Fruit fly (Drosophila melanogaster): ENCODE results near the gene t-cup.

dm6 chr2L:12497283-12498265, at the start of gene t-cup:
- TF ChIP-seq ttk (optimal IDR thresholded peaks at IDR 0.05) (no peak), h (optimal IDR thresholded peaks at IDR 0.05) (no peak), psq (optimal IDR thresholded peaks at IDR 0.05) (no peak), Sin3A (optimal IDR thresholded peaks at IDR 0.05) (no peak), Myc (optimal IDR thresholded peaks at IDR 0.05) (no peak)

All from Kc167 (cell line).